Fruit fly (Drosophila melanogaster) whole organism, adult: ENCODE data around the gene RFeSP.

Experiments used
- CG14711 ChIP-seq: fragments of 200-800 bp; sonication (Bioruptor generic); optimal IDR thresholded peaks from 2 replicates; lab custom pipeline; 2018; ENCODE audit warnings: missing biosample characterization, mild to moderate bottlenecking, missing genetic modification characterization, moderate library complexity
- CG7101 ChIP-seq: fragments of 200-800 bp; sonication (Bioruptor generic); optimal IDR thresholded peaks from 2 replicates; lab custom pipeline; 2018; ENCODE audit warnings: missing biosample characterization, mild to moderate bottlenecking, missing genetic modification characterization, moderate library complexity
- kay ChIP-seq: fragments of 200-800 bp; sonication (Bioruptor generic); peaks from one replicate; lab custom pipeline; 2016; ENCODE audit warnings: missing biosample characterization, missing genetic modification characterization, borderline replicate concordance

dm6 chr2L:1649828-1650429, 36.0 kb upstream of the RFeSP start:
- TF ChIP-seq CG7101 (tag; lab: Kevin White, UChicago) (no peak), kay (GFP tag; lab: Kevin White, UChicago) (no peak), CG14711 (tag; lab: Kevin White, UChicago) (no peak)
